Worm (Caenorhabditis elegans) whole organism, young adult: Measurements from ENCODE around the gene srsy-2.

ENCODE experiments used
- B0019.2 ChIP-seq: fragments of 200-800 bp; sonication (Bioruptor generic); conservative IDR thresholded peaks from 2 replicates; pipeline ENCODE4 v1.3.6; 2022; ENCODE audit warnings: missing genetic modification reagents, missing genetic modification characterization, missing compliant biosample characterization
- F33H1.4 ChIP-seq: fragments of 200-800 bp; sonication (Bioruptor generic); IDR thresholded peaks from 2 replicates; pipeline ENCODE4 v1.3.6; 2022; ENCODE audit warnings: missing genetic modification reagents, missing genetic modification characterization, missing compliant biosample characterization
- F57A8.1 ChIP-seq: fragments of 200-800 bp; sonication (Bioruptor generic); optimal IDR thresholded peaks from 2 replicates; lab custom pipeline; 2018; ENCODE audit warnings: mild to moderate bottlenecking, missing genetic modification characterization, moderate library complexity, missing compliant biosample characterization
- T26A5.8 ChIP-seq: sonication (generic microtip); optimal IDR thresholded peaks from 2 replicates; lab custom pipeline; 2016; ENCODE audit warnings: missing genetic modification characterization, missing compliant biosample characterization
- Y56A3A.18 ChIP-seq: fragments of 200-800 bp; sonication (Bioruptor generic); IDR thresholded peaks from 2 replicates; pipeline ENCODE4 v1.3.6; 2022; ENCODE audit warnings: missing genetic modification reagents, missing genetic modification characterization, missing compliant biosample characterization
- akir-1 ChIP-seq: fragments of 200-800 bp; sonication (Bioruptor generic); optimal IDR thresholded peaks from 2 replicates; lab custom pipeline; 2018; ENCODE audit warnings: mild to moderate bottlenecking, missing genetic modification characterization, moderate library complexity, missing compliant biosample characterization
- aptf-3 ChIP-seq: fragments of 200-800 bp; sonication (Bioruptor generic); IDR thresholded peaks from 2 replicates; pipeline ENCODE4 v1.3.6; 2022; ENCODE audit warnings: missing genetic modification characterization, missing compliant biosample characterization
- atf-7 ChIP-seq: sonication (generic microtip); optimal IDR thresholded peaks from 2 replicates; lab custom pipeline; 2017; ENCODE audit warnings: mild to moderate bottlenecking, missing genetic modification characterization, missing compliant biosample characterization
- athp-1 ChIP-seq: sonication (generic microtip); optimal IDR thresholded peaks from 2 replicates; lab custom pipeline; 2017; ENCODE audit warnings: mild to moderate bottlenecking, missing genetic modification characterization, missing compliant biosample characterization
- attf-5 ChIP-seq: fragments of 200-800 bp; sonication (Bioruptor generic); optimal IDR thresholded peaks from 2 replicates; lab custom pipeline; 2018; ENCODE audit warnings: mild to moderate bottlenecking, missing genetic modification characterization, missing compliant biosample characterization
- cebp-1 ChIP-seq, 2 experiments: fragments of 200-800 bp in 1 of 2; sonication (Bioruptor generic) in 1 of 2; sonication (generic microtip) in 1 of 2; IDR thresholded peaks in 1 of 2; optimal IDR thresholded peaks in 1 of 2; 2 replicates each; pipeline versions ENCODE4 v1.3.6 to Lab custom; 2017 to 2022; ENCODE audit warnings: missing compliant biosample characterization in 2 of 2, missing genetic modification characterization in 2 of 2, mild to moderate bottlenecking in 1 of 2, missing genetic modification reagents in 1 of 2, moderate library complexity in 1 of 2
- cebp-2 ChIP-seq: fragments of 200-800 bp; sonication (Bioruptor generic); IDR thresholded peaks from 2 replicates; pipeline ENCODE4 v1.3.6; 2022; ENCODE audit warnings: missing genetic modification characterization, missing compliant biosample characterization
- ceh-40 ChIP-seq: fragments of 200-800 bp; sonication (Bioruptor generic); IDR thresholded peaks from 2 replicates; pipeline ENCODE4 v1.3.6; 2022; ENCODE audit warnings: missing genetic modification characterization, missing compliant biosample characterization
- chd-7 ChIP-seq: sonication (generic microtip); optimal IDR thresholded peaks from 2 replicates; lab custom pipeline; 2016; ENCODE audit warnings: mild to moderate bottlenecking, missing genetic modification characterization, moderate library complexity, missing compliant biosample characterization
- dox-1 ChIP-seq: fragments of 200-800 bp; sonication (Bioruptor generic); IDR thresholded peaks from 2 replicates; pipeline ENCODE4 v1.3.6; 2022; ENCODE audit warnings: missing genetic modification reagents, missing genetic modification characterization, missing compliant biosample characterization
- dpl-1 ChIP-seq: fragments of 150-350 bp; optimal IDR thresholded peaks from 2 replicates; lab custom pipeline; 2014; ENCODE audit warnings: missing biosample characterization, missing genetic modification reagents, missing genetic modification characterization
- egl-18 ChIP-seq: fragments of 200-800 bp; sonication (Bioruptor generic); IDR thresholded peaks from 2 replicates; pipeline ENCODE4 v1.3.6; 2022; ENCODE audit warnings: missing genetic modification reagents, missing genetic modification characterization, missing compliant biosample characterization
- him-1 ChIP-seq: sonication (generic microtip); optimal IDR thresholded peaks from 2 replicates; lab custom pipeline; 2016; ENCODE audit warnings: missing genotype, missing genetic modification reagents, missing genetic modification characterization, missing compliant biosample characterization
- hlh-12 ChIP-seq: sonication (generic microtip); optimal IDR thresholded peaks from 2 replicates; lab custom pipeline; 2016; ENCODE audit warnings: missing genetic modification characterization, missing compliant biosample characterization
- hlh-26 ChIP-seq: fragments of 200-800 bp; sonication (Bioruptor generic); conservative IDR thresholded peaks from 2 replicates; pipeline ENCODE4 v1.3.6; 2022; ENCODE audit warnings: missing genetic modification reagents, missing genetic modification characterization, missing compliant biosample characterization
- hmg-1.2 ChIP-seq: fragments of 200-800 bp; sonication (Bioruptor generic); IDR thresholded peaks from 2 replicates; pipeline ENCODE4 v1.3.6; 2022; ENCODE audit warnings: missing genetic modification reagents, missing genetic modification characterization, missing compliant biosample characterization
- mes-4 ChIP-seq: sonication (generic microtip); optimal IDR thresholded peaks from 2 replicates; lab custom pipeline; 2016; ENCODE audit warnings: missing genotype, missing genetic modification characterization, missing compliant biosample characterization
- nhr-179 ChIP-seq: sonication (generic microtip); optimal IDR thresholded peaks from 2 replicates; lab custom pipeline; 2016; ENCODE audit warnings: mild to moderate bottlenecking, missing genetic modification characterization, missing compliant biosample characterization
- nhr-80 ChIP-seq: sonication (generic microtip); optimal IDR thresholded peaks from 2 replicates; lab custom pipeline; 2016; ENCODE audit warnings: missing genetic modification characterization, missing compliant biosample characterization
- pha-4 ChIP-seq: fragments of 150-350 bp; sonication (generic microtip); optimal IDR thresholded peaks from 2 replicates; lab custom pipeline; 2014; ENCODE audit warnings: missing biosample characterization, missing genetic modification reagents, missing genetic modification characterization
- rpc-1 ChIP-seq, 2 experiments: fragments of 150-350 bp in 1 of 2; sonication (generic microtip) in 1 of 2; optimal IDR thresholded peaks; 2 replicates each; lab custom pipeline; 2014 to 2018; ENCODE audit warnings: missing biosample characterization in 1 of 2, missing genetic modification characterization in 1 of 2, missing genetic modification reagents in 1 of 2, missing genotype in 1 of 2
- sea-2 ChIP-seq: fragments of 200-800 bp; sonication (Bioruptor generic); IDR thresholded peaks from 2 replicates; pipeline ENCODE4 v1.3.6; 2022; ENCODE audit warnings: missing genetic modification characterization, missing compliant biosample characterization
- snpc-1.3 ChIP-seq: sonication (generic microtip); optimal IDR thresholded peaks from 2 replicates; lab custom pipeline; 2017; ENCODE audit warnings: missing genetic modification characterization, mild to moderate bottlenecking, missing compliant biosample characterization, antibody characterized with exemption, moderate library complexity, missing genotype, missing genetic modification reagents; ENCODE audit not compliant: insufficient read depth
- sptf-2 ChIP-seq: fragments of 200-800 bp; sonication (Bioruptor generic); optimal IDR thresholded peaks from 2 replicates; lab custom pipeline; 2018; ENCODE audit warnings: mild to moderate bottlenecking, missing genetic modification characterization, missing compliant biosample characterization
- xnd-1 ChIP-seq: sonication (generic microtip); optimal IDR thresholded peaks from 2 replicates; lab custom pipeline; 2016; ENCODE audit warnings: missing genotype, missing genetic modification reagents, missing genetic modification characterization, missing compliant biosample characterization

The srsy-2 gene

DNA sequence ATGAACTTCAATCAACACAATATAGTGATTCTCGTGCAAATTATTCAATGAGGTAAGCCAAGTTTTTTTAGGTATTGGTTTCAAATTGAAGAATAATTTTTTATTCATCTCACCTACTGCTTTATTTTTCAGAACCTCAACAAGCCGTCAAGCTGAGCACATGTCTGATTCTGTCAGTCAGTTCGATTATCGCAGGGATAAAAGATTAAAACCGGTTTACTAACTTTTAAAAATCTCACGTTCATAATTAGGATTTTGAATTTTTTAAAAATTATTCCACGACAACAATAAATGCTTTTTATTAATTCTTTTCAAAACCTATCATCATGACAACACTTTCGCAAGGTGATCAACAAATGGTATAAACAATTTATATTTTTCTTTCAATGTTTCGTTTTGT lies 35.3 kb upstream of the srsy-2 start, which contains the start of gene F13H8.12:
F13H8.12 (plus strand) TSS at position 301 of the 400 bp plus-strand sequence.
- TF ChIP-seq dpl-1 (GFP tag; lab: Kevin White, UChicago) = no peak
- TF ChIP-seq atf-7 (tag; lab: Kevin White, UChicago) = no peak
- no peak for TF ChIP-seq pha-4

ce11 chrII:6260684-6261083 lies 33.8 kb upstream of the srsy-2 start, which contains the start of gene nmgp-1:
Gene nmgp-1, plus strand, starts transcription at chrII:6260857.
- TF ChIP-seq rpc-1 (optimal IDR thresholded peaks at IDR 0.05; lab: Kevin White, UChicago) = no peak
- TF ChIP-seq rpc-1 (tag; optimal IDR thresholded peaks at IDR 0.05; lab: Kevin White, UChicago) = no peak
- no peak for TF ChIP-seq chd-7 (tag; lab: Kevin White, UChicago)
- TF ChIP-seq nhr-80 (tag; lab: Kevin White, UChicago) = peak; percentile 17

ce11 chrII:6259867-6260266 lies 33.0 kb upstream of the srsy-2 start, which contains the start of gene F13H8.11:
Gene F13H8.11, minus strand, starts transcription at chrII:6260021.
- TF ChIP-seq nhr-80 (tag; lab: Kevin White, UChicago) = peak; percentile 58
- TF ChIP-seq hmg-1.2 = no peak

- TF ChIP-seq him-1 (tag; lab: Kevin White, UChicago) (no peak), cebp-1 (GFP tag; IDR thresholded peaks at IDR 0.05; lab: Robert Waterston, UW) (no peak), cebp-1 (tag; optimal IDR thresholded peaks at IDR 0.05; lab: Kevin White, UChicago) (no peak), xnd-1 (tag; lab: Kevin White, UChicago) (no peak), dpl-1 (GFP tag; lab: Kevin White, UChicago) (no peak), T26A5.8 (no peak), dox-1 (no peak), ceh-40 (GFP tag; lab: Robert Waterston, UW) (no peak), F33H1.4 (GFP tag; lab: Robert Waterston, UW) (no peak), atf-7 (tag; lab: Kevin White, UChicago) (no peak), hmg-1.2 (no peak), snpc-1.3 (tag; lab: Kevin White, UChicago) (no peak), nhr-179 (tag; lab: Kevin White, UChicago) (no peak), cebp-2 (no peak), mes-4 (no peak), attf-5 (GFP tag; lab: Kevin White, UChicago) (no peak), athp-1 (tag; lab: Kevin White, UChicago) (no peak), sea-2 (GFP tag; lab: Robert Waterston, UW) (no peak)
These were observed 30.5 kb upstream of the srsy-2 start for ce11 chrII:6257220-6257877.

DNA sequence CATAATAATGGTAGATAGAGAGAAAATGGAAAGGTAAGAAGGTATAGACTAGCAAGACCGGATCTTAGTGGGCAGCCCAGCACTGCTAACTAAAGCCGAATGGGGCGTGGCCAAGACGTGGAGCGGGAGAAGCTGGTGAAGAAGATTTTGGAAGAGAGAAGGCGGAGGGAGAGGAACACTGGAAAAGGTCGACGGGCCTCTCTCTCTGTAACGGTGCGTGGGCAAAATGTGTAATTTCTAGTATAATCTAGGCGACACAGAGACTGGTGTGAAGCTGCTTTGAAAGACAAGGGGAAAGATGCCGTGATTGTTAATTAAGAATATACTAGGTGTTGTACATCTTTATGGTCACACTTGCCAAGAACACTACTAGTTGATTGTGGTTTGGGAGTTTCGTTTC lies 29.1 kb upstream of the srsy-2 start, which contains the start of gene F13H8.5:
F13H8.5 (minus strand) TSS at position 101 of the 400 bp plus-strand sequence.
- TF ChIP-seq hlh-12 (no peak), F57A8.1 (GFP tag; lab: Kevin White, UChicago) (no peak), sptf-2 (GFP tag; lab: Kevin White, UChicago) (no peak), ceh-40 (GFP tag; lab: Robert Waterston, UW) (no peak), hlh-26 (GFP tag; lab: Robert Waterston, UW) (no peak), egl-18 (GFP tag; lab: Robert Waterston, UW) (no peak), atf-7 (tag; lab: Kevin White, UChicago) (no peak), cebp-1 (GFP tag; IDR thresholded peaks at IDR 0.05; lab: Robert Waterston, UW) (no peak), cebp-1 (tag; optimal IDR thresholded peaks at IDR 0.05; lab: Kevin White, UChicago) (no peak), nhr-179 (tag; lab: Kevin White, UChicago) (no peak), akir-1 (no peak), Y56A3A.18 (GFP tag; lab: Robert Waterston, UW) (no peak), B0019.2 (no peak), aptf-3 (GFP tag; lab: Robert Waterston, UW) (no peak), snpc-1.3 (tag; lab: Kevin White, UChicago) (no peak)
